Fruit fly (Drosophila melanogaster): Measurements from ENCODE around the gene CG10809.

CG10809 gene

DNA sequence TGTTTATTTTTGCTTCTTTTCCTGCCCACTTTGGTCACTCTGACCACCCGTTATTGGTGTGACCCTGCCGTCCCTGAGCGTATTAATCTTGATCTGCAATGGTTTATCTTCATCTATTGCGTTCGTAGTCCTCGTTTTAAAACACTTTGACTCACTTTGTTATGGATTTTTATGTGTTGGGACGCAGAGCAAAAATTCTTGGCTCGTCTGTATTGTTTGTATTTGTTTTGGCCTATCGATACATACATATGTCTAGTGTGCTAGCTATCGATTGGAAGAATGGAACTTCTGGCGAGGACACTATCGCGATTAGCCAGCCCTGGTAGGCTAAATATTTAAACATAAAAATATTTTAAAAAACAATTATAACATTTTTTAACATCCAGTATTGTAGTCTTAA is at the start of gene CG10809:
TSS of gene CG10809 (minus strand) at position 266 of the 400 bp plus-strand sequence.
- TF ChIP-seq noc (tag; optimal IDR thresholded peaks at IDR 0.05), result no peak

DNA sequence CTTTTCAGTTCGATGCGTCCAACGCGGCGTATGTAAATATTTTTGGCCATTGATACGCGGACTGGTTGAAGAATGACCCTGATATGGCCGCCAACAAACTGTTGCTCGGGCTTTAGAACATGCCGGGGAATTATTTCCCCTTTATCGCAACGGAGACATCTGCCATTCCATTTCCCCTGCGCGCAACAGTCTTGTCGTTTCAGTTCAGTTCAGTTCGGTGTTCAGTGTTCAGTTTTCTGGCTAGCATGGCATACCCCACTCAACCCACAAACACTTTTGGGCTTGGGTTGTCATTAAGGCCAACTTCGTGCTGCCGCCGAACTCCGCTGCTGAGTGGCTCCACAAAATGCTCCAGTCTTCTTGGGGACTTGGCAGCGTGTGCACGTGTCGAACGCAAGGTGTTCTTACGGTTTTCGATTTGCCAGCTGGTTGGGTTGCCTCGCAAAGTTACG is 48.1 kb upstream of the CG10809 start, which contains the start of gene bma:
TSS of gene bma (plus strand) at position 402 of the 452 bp plus-strand sequence.
- no peak for TF ChIP-seq noc (tag; optimal IDR thresholded peaks at IDR 0.05)

dm6 chr3L:9904988-9905387 is 45.3 kb upstream of the CG10809 start:
- no peak for TF ChIP-seq noc (tag; optimal IDR thresholded peaks at IDR 0.05)

DNA sequence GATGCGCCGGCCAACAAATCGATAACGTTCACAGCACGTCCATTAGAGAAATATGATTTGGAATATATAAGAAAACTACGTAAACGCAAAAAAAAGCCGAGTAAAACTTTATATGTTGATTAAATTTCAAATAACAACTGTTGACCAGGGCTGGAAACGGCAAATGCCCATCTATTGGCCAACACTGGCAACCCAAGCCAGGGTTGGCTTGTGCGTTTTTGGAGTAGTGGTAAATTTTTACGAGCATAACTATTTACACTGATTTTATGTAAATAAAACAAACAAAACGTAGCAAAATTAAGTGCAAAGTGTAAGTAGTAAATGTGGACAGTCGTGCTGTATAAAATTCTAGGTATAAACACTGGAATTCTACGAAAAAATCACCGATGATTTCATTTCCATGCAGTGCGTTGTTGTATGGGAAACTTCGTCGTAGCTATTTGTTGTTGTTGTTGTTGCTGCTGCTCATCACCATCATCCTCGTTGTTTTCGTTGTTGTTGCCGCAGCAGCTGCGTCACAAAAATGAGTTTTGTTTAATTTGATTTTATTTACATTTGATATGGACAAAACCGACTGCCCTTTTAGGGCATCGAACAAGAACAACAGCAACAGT is 39.5 kb upstream of the CG10809 start, which contains the start of gene nudE:
TSS of gene nudE (plus strand) at position 196 of the 614 bp plus-strand sequence.
- peak; percentile 11 for TF ChIP-seq noc (tag; optimal IDR thresholded peaks at IDR 0.05)

- TF ChIP-seq noc (tag; optimal IDR thresholded peaks at IDR 0.05), result no peak
These were observed 38.7 kb upstream of the CG10809 start, which contains the start of the genes CG6707 and CG46387 for dm6 chr3L:9898355-9898754. TSS of gene CG6707 (minus strand) at chr3L:9898575. TSS of gene CG46387 (plus strand) at chr3L:9898626.

- peak; percentile 58 for TF ChIP-seq noc (tag; optimal IDR thresholded peaks at IDR 0.05)
These were observed 37.6 kb upstream of the CG10809 start for dm6 chr3L:9897164-9897783.

dm6 chr3L:9894643-9895042 is 35.0 kb upstream of the CG10809 start, which contains the start of the genes CG6709 and Hez:
TSS of gene CG6709 (minus strand) at chr3L:9894743.
TSS of gene Hez (minus strand) at chr3L:9894743.
- no peak for TF ChIP-seq noc (tag; optimal IDR thresholded peaks at IDR 0.05)

DNA sequence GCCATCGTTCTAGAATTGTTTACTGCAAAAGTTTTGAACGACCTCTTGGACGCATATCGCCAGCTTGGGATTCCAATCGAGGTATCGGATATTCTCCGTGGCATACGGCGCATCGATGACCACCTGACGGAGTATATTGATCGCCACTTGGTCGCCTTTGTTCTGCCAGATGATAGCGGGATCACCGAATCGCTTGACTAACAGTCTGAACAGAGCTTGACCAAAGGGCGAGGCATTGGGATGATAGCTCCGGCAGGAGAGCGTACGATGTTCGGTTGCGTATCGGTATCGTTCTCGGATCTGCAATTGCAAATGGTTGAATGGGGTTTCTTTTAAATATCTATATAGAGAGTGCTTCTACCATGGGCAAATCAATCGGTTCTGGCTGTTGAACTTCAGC is 34.3 kb upstream of the CG10809 start:
- TF ChIP-seq noc (tag; optimal IDR thresholded peaks at IDR 0.05), result no peak

DNA sequence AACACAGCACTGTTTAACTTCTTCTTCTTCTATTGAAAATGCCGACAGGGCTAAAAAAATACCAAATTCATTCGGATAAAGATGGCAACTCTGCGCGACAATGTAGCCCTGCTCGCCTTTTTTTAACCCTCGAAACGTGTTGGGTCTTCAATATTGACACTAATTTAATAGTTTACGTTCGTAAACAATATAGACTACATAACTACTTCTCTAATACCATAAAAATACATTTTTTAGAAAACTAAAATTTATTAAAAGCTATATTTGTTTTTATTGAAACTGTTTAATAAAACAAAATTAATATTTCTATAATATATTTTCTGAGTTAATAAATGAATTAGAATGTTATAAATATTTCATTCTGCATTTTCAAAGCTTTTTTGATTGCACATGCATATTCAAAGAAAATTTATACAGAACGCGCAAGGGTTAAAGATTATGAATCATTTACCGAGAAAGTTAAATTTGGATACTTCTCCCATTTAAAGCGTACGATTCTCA is 29.0 kb upstream of the CG10809 start, which contains the start of the genes Taf2 and CalpB:
TSS of gene Taf2 (minus strand) at position 54 of the 501 bp plus-strand sequence.
TSS of gene CalpB (plus strand) at position 133 of the 501 bp plus-strand sequence.
- peak; percentile 79 for TF ChIP-seq noc (tag; optimal IDR thresholded peaks at IDR 0.05)

- TF ChIP-seq noc (tag; optimal IDR thresholded peaks at IDR 0.05), result no peak
These were observed 19.0 kb upstream of the CG10809 start, which contains the start of gene CG34382 for dm6 chr3L:9878685-9879084. TSS of gene CG34382 (plus strand) at chr3L:9878985.

DNA sequence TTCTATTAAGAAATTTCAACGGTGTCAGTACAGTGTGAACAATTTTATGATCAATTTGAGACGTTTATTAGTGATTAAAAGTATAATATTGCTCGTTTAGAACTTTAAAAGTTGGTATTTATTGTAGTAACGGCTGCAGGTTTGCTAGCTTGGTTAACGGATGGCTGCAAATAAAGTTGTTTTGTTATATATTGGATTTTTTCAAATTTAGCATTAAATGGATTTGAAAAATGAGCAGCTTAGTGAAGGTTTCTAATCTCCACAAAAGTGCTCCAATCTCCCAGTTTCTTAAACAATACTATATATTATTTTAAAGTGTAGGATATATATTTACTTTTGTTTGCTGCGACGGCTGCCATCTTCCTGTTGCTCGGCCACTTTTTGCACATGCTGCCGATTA is 12.3 kb upstream of the CG10809 start:
- TF ChIP-seq noc (tag; optimal IDR thresholded peaks at IDR 0.05), result no peak

DNA sequence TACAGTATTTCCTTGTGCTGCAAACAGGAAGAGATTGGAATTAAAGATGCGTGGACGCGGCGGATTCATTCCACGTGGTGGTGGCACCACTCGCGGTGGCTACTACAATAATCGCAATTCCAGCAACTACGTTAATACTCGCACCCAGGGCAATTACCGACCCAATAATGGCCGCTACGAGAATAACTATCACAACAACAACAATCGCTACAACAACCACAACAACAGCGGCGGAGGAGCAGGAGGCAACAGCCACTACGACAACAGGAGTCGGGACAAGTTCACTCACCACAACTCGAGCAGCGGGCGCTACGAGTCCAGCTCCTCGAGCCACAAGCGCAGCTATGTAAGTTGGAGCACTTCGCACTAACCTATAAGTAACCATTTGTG is 5.4 kb upstream of the CG10809 start:
- TF ChIP-seq noc (tag; optimal IDR thresholded peaks at IDR 0.05), result no peak

- TF ChIP-seq noc (tag; optimal IDR thresholded peaks at IDR 0.05), result no peak
These were observed 4.8 kb upstream of the CG10809 start, which contains the start of the genes iPLA2-VIA and Ciz1 for dm6 chr3L:9864275-9865052. TSS of gene iPLA2-VIA (minus strand) at chr3L:9864349. TSS of gene Ciz1 (plus strand) at chr3L:9864639.

- TF ChIP-seq noc (tag; optimal IDR thresholded peaks at IDR 0.05), result no peak
These were observed 4.0 kb upstream of the CG10809 start for dm6 chr3L:9863656-9864055.

- no peak for TF ChIP-seq noc (tag; optimal IDR thresholded peaks at IDR 0.05)
These were observed 3.1 kb downstream of the CG10809 start for dm6 chr3L:9856430-9857218.

Data from whole organism, larva.